Fruit fly (Drosophila melanogaster): ENCODE results near the gene CG34293.

dm6 chr3R:27178546-27179375, 13.4 kb upstream of the CG34293 start:
- no peak for TF ChIP-seq CTCF (optimal IDR thresholded peaks at IDR 0.05)
- no peak for TF ChIP-seq CG8478 (optimal IDR thresholded peaks at IDR 0.05)

Measured in S2 (cell line).